Fruit fly (Drosophila melanogaster) whole organism, adult: ENCODE data around the gene CG10428.

Experiments
- CG11617 ChIP-seq: fragments of 200-800 bp; sonication (Bioruptor generic); optimal IDR thresholded peaks from 2 replicates; lab custom pipeline; 2017; ENCODE audit warnings: mild to moderate bottlenecking, missing biosample characterization, missing genetic modification reagents, missing genetic modification characterization
- CG12768 ChIP-seq: fragments of 200-800 bp; sonication (Bioruptor generic); optimal IDR thresholded peaks from 2 replicates; lab custom pipeline; 2017; ENCODE audit warnings: missing biosample characterization, missing genetic modification characterization, mild to moderate bottlenecking, moderate library complexity, missing genetic modification reagents
- CG14711 ChIP-seq: fragments of 200-800 bp; sonication (Bioruptor generic); optimal IDR thresholded peaks from 2 replicates; lab custom pipeline; 2018; ENCODE audit warnings: missing biosample characterization, mild to moderate bottlenecking, missing genetic modification characterization, moderate library complexity
- CG1620 ChIP-seq: fragments of 200-800 bp; sonication (Bioruptor generic); optimal IDR thresholded peaks from 2 replicates; lab custom pipeline; 2016; ENCODE audit warnings: missing biosample characterization, missing genetic modification characterization
- CG33017 ChIP-seq: fragments of 200-800 bp; sonication (Bioruptor generic); optimal IDR thresholded peaks from 2 replicates; lab custom pipeline; 2018; ENCODE audit warnings: missing biosample characterization, mild to moderate bottlenecking, missing genetic modification characterization, moderate library complexity
- CG5204 ChIP-seq: fragments of 200-800 bp; sonication (Bioruptor generic); optimal IDR thresholded peaks from 2 replicates; lab custom pipeline; 2016; ENCODE audit warnings: missing biosample characterization, missing genetic modification characterization
- CG7045 ChIP-seq: fragments of 200-800 bp; sonication (Bioruptor generic); optimal IDR thresholded peaks from 2 replicates; lab custom pipeline; 2017; ENCODE audit warnings: missing biosample characterization, mild to moderate bottlenecking, missing genetic modification characterization
- CG7101 ChIP-seq: fragments of 200-800 bp; sonication (Bioruptor generic); optimal IDR thresholded peaks from 2 replicates; lab custom pipeline; 2018; ENCODE audit warnings: missing biosample characterization, mild to moderate bottlenecking, missing genetic modification characterization, moderate library complexity
- Clk ChIP-seq: fragments of 200-800 bp; sonication (Bioruptor generic); optimal IDR thresholded peaks from 2 replicates; lab custom pipeline; 2017; ENCODE audit warnings: missing biosample characterization, missing genetic modification characterization
- Crg-1 ChIP-seq: fragments of 200-800 bp; sonication (Bioruptor generic); optimal IDR thresholded peaks from 2 replicates; lab custom pipeline; 2016; ENCODE audit warnings: missing biosample characterization, missing genetic modification characterization
- Hr96 ChIP-seq: fragments of 200-800 bp; sonication (Bioruptor generic); optimal IDR thresholded peaks from 2 replicates; lab custom pipeline; 2016; ENCODE audit warnings: missing biosample characterization, missing genetic modification characterization
- Mnt ChIP-seq: fragments of 200-800 bp; sonication (Bioruptor generic); optimal IDR thresholded peaks from 2 replicates; lab custom pipeline; 2016; ENCODE audit warnings: missing biosample characterization, mild to moderate bottlenecking, missing genetic modification characterization
- bab1 ChIP-seq: fragments of 200-800 bp; sonication (Bioruptor generic); optimal IDR thresholded peaks from 3 replicates; lab custom pipeline; 2019; ENCODE audit warnings: missing biosample characterization, mild to moderate bottlenecking, missing genetic modification characterization, moderate library complexity
- cic ChIP-seq: fragments of 200-800 bp; sonication (Bioruptor generic); optimal IDR thresholded peaks from 2 replicates; lab custom pipeline; 2017; ENCODE audit warnings: missing biosample characterization, mild to moderate bottlenecking, missing genetic modification characterization, moderate library complexity
- cnc ChIP-seq, 2 experiments: fragments of >200 bp; optimal IDR thresholded peaks; 2 replicates each; lab custom pipeline; 2017
- kay ChIP-seq: fragments of 200-800 bp; sonication (Bioruptor generic); peaks from one replicate; lab custom pipeline; 2016; ENCODE audit warnings: missing biosample characterization, missing genetic modification characterization, borderline replicate concordance
- ovo ChIP-seq: fragments of 200-800 bp; sonication (Bioruptor generic); optimal IDR thresholded peaks from 2 replicates; lab custom pipeline; 2016; ENCODE audit warnings: missing biosample characterization, missing genetic modification characterization
- pad ChIP-seq: fragments of 200-800 bp; sonication (Bioruptor generic); optimal IDR thresholded peaks from 3 replicates; lab custom pipeline; 2017; ENCODE audit warnings: missing biosample characterization, missing genetic modification characterization, mild to moderate bottlenecking, moderate library complexity, missing genetic modification reagents
- tj ChIP-seq: fragments of 200-800 bp; sonication (Bioruptor generic); optimal IDR thresholded peaks from 3 replicates; lab custom pipeline; 2017; ENCODE audit warnings: missing biosample characterization, mild to moderate bottlenecking, missing genetic modification characterization, moderate library complexity
- toe ChIP-seq: fragments of 200-800 bp; sonication (Bioruptor generic); optimal IDR thresholded peaks from 2 replicates; lab custom pipeline; 2016; ENCODE audit warnings: missing biosample characterization, missing genetic modification characterization

CG10428 gene

dm6 chr2L:18966214-18966556 lies 17.5 kb downstream of the CG10428 start:
- TF ChIP-seq CG7045 (peak; percentile 92), Hr96 (GFP tag; lab: Kevin White, UChicago) (peak; percentile 45), CG5204 (GFP tag; lab: Kevin White, UChicago) (peak; percentile 84), cic (peak; percentile 66), Crg-1 (GFP tag; lab: Kevin White, UChicago) (peak; percentile 75), toe (peak; percentile 84), Mnt (peak; percentile 62), kay (GFP tag; lab: Kevin White, UChicago) (no peak), cnc (optimal IDR thresholded peaks at IDR 0.05; lab: Kevin White, UChicago) (no peak), bab1 (GFP tag; lab: Kevin White, UChicago) (peak; percentile 91), ovo (peak; percentile 71), pad (GFP tag; lab: Kevin White, UChicago) (peak; percentile 49), CG1620 (peak; percentile 74), CG33017 (peak; percentile 86), CG14711 (tag; lab: Kevin White, UChicago) (peak; percentile 89), Clk (GFP tag; lab: Kevin White, UChicago) (peak; percentile 49), CG7101 (tag; lab: Kevin White, UChicago) (peak; percentile 90), tj (GFP tag; lab: Kevin White, UChicago) (peak; percentile 49), CG12768 (peak; percentile 87), CG11617 (GFP tag; lab: Kevin White, UChicago) (peak; percentile 81)

DNA sequence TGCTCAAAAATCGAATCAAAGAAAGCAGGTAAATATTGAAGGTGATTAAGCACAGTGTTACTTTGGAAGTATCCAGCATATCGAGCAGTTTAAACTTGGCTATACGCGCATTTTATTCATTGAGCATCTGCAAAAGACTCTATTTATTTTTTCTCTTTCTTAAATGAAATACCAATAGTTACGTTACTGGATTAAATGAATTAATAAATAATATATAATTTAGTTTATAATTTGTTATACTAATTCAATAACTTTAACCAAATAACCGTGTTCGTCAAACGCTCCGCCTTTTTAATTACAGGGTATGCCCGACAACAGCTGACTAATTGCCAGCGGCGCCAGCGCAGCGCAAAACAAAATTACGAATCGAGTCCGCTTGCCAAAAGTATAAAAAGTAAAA lies 18.2 kb downstream of the CG10428 start:
- TF ChIP-seq toe (no peak), CG14711 (tag; lab: Kevin White, UChicago) (peak; percentile 79), CG1620 (no peak), CG7101 (tag; lab: Kevin White, UChicago) (peak; percentile 78), bab1 (GFP tag; lab: Kevin White, UChicago) (peak; percentile 92), cnc (optimal IDR thresholded peaks at IDR 0.05; lab: Kevin White, UChicago) (no peak), pad (GFP tag; lab: Kevin White, UChicago) (peak; percentile 51), kay (GFP tag; lab: Kevin White, UChicago) (peak; percentile 26), Crg-1 (GFP tag; lab: Kevin White, UChicago) (no peak), Hr96 (GFP tag; lab: Kevin White, UChicago) (no peak), Clk (GFP tag; lab: Kevin White, UChicago) (no peak), cic (no peak), tj (GFP tag; lab: Kevin White, UChicago) (peak; percentile 31), CG11617 (GFP tag; lab: Kevin White, UChicago) (peak; percentile 82), CG12768 (peak; percentile 42), CG7045 (peak; percentile 60), CG5204 (GFP tag; lab: Kevin White, UChicago) (peak; percentile 13), ovo (no peak), Mnt (no peak), CG33017 (peak; percentile 12)

- TF ChIP-seq CG14711 (tag; lab: Kevin White, UChicago) (no peak), ovo (no peak)
Observed at dm6 chr2L:18967897-18968296, 19.2 kb downstream of the CG10428 start.

DNA sequence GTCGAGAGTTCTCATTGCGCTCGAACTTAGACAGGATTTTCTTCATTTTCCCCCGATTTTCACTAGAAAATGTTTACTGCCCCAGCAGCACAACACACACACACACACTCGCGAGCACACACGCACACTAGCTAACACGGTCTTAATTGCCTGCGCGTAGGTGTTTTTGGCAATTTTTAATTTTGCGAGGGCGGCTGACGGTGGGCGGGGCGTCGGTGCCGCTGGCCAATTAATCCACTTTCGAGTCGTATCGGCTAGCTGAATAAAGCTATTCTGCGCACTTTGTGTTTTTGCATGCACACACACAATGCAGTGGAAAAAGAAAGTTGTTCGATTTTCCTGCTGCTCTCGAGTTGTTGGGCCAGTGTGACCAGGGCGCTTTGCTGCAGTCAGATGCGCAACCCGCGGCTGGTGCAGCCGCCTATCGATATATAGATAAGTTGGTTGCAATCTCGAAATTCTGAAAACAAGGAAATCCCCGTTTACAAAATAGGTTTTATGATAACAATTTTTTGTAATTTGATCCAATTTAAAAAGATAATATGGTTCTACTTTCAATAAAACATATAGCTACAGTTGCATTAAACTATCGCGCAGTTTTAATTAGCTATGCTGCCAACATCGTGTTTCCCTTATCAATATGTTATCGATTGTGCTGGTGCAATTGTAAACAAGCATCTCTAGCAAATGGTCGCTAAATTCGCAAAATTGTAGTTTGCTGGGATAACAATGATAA lies 19.9 kb downstream of the CG10428 start, which contains the start of the genes Nak and Tango6:
TSS of gene Nak (minus strand) at position 375 of the 736 bp plus-strand sequence.
TSS of gene Tango6 (plus strand) at position 659 of the 736 bp plus-strand sequence.
- no peak for TF ChIP-seq ovo
- peak; percentile 48 for TF ChIP-seq Crg-1 (GFP tag; lab: Kevin White, UChicago)
- peak; percentile 53 for TF ChIP-seq CG11617 (GFP tag; lab: Kevin White, UChicago)
- peak; percentile 13 for TF ChIP-seq cic
- peak; percentile 41 for TF ChIP-seq CG33017
- peak; percentile 71 for TF ChIP-seq Mnt
- peak; percentile 40 for TF ChIP-seq CG7045
- peak; percentile 46 for TF ChIP-seq CG14711 (tag; lab: Kevin White, UChicago)
- TF ChIP-seq CG7101 (tag; lab: Kevin White, UChicago), result peak; percentile 55
- peak; percentile 67 for TF ChIP-seq Hr96 (GFP tag; lab: Kevin White, UChicago)
- no peak for TF ChIP-seq Clk (GFP tag; lab: Kevin White, UChicago)
- no peak for TF ChIP-seq cnc (optimal IDR thresholded peaks at IDR 0.05; lab: Kevin White, UChicago)
- peak; percentile 58 for TF ChIP-seq CG1620
- peak; percentile 63 for TF ChIP-seq bab1 (GFP tag; lab: Kevin White, UChicago)
- peak; percentile 49 for TF ChIP-seq tj (GFP tag; lab: Kevin White, UChicago)
- TF ChIP-seq CG5204 (GFP tag; lab: Kevin White, UChicago), result peak; percentile 53
- TF ChIP-seq toe, result peak; percentile 63
- TF ChIP-seq CG12768, result no peak
- TF ChIP-seq pad (GFP tag; lab: Kevin White, UChicago), result peak; percentile 44
- TF ChIP-seq kay (GFP tag; lab: Kevin White, UChicago), result no peak

- TF ChIP-seq CG11617 (GFP tag; lab: Kevin White, UChicago) (peak; percentile 83), Hr96 (GFP tag; lab: Kevin White, UChicago) (peak; percentile 60), tj (GFP tag; lab: Kevin White, UChicago) (peak; percentile 76), CG12768 (peak; percentile 80), pad (GFP tag; lab: Kevin White, UChicago) (peak; percentile 73), CG5204 (GFP tag; lab: Kevin White, UChicago) (no peak), cnc (optimal IDR thresholded peaks at IDR 0.05; lab: Kevin White, UChicago) (no peak), ovo (peak; percentile 81), bab1 (GFP tag; lab: Kevin White, UChicago) (peak; percentile 47), cic (peak; percentile 84), Mnt (peak; percentile 80), CG1620 (peak; percentile 59), CG7045 (peak; percentile 56), kay (GFP tag; lab: Kevin White, UChicago) (no peak), toe (peak; percentile 83), CG14711 (tag; lab: Kevin White, UChicago) (peak; percentile 68), Clk (GFP tag; lab: Kevin White, UChicago) (peak; percentile 57), Crg-1 (GFP tag; lab: Kevin White, UChicago) (peak; percentile 77), CG7101 (tag; lab: Kevin White, UChicago) (peak; percentile 78), CG33017 (peak; percentile 63)
Observed at dm6 chr2L:18974063-18974779, 25.5 kb downstream of the CG10428 start, which contains the start of the genes L2HGDH and CG10431. TSS of gene L2HGDH (minus strand) at chr2L:18974448. TSS of gene CG10431 (plus strand) at chr2L:18974710.
